Worm (Caenorhabditis elegans) whole organism, mixed stage, embryonic: ENCODE measurements around the gene F14D7.3.

Experiments used
- ces-1 ChIP-seq: fragments of 150-350 bp; optimal IDR thresholded peaks from 2 replicates; lab custom pipeline; 2014; ENCODE audit warnings: missing biosample characterization, missing genetic modification reagents, missing genetic modification characterization
- flh-1 ChIP-seq: fragments of 200-800 bp; sonication (Bioruptor generic); optimal IDR thresholded peaks from 2 replicates; lab custom pipeline; 2018; ENCODE audit warnings: mild to moderate bottlenecking, missing genetic modification characterization, moderate library complexity, missing compliant biosample characterization
- lin-13 ChIP-seq: fragments of 150-350 bp; optimal IDR thresholded peaks from 2 replicates; lab custom pipeline; 2014; ENCODE audit warnings: missing biosample characterization, missing genetic modification characterization
- mep-1 ChIP-seq: fragments of 150-350 bp; optimal IDR thresholded peaks from 2 replicates; lab custom pipeline; 2017; ENCODE audit warnings: missing biosample characterization, missing genetic modification reagents, missing genetic modification characterization, inconsistent platforms
- nhr-2 ChIP-seq: fragments of 150-350 bp; optimal IDR thresholded peaks from 2 replicates; lab custom pipeline; 2014; ENCODE audit warnings: missing biosample characterization, missing genetic modification characterization

DNA sequence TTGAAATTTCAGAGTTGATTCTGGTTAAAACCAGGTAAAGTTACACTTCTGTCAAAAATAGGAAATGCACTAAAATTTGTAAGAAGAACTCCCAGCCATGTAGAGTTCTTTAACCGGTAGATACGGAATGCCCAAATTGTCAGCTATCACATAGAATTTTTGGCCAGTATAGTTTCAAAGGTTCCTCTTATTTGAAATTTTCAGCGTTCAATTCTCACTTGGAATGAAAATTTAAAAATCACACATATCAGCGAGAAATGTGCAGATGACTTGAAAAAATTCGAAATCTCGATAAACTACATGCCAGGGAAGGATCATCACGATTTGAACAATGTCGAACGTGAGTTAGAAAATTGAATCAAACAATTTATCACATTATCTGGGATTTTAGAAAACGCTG lies at the start of gene F14D7.3:
- TF ChIP-seq flh-1 (GFP tag; lab: Kevin White, UChicago) (no peak), ces-1 (no peak), lin-13 (no peak), mep-1 (tag; lab: Kevin White, UChicago) (no peak), nhr-2 (tag; lab: Kevin White, UChicago) (no peak)
